Fruit fly (Drosophila melanogaster) whole organism, wandering third instar larva: ENCODE measurements around the gene Rtnl1.

Source experiments
- Abd-B ChIP-seq: fragments of >200 bp; optimal IDR thresholded peaks from 2 replicates; lab custom pipeline; 2017; ENCODE audit warnings: missing biosample characterization, missing genetic modification characterization
- CG32264 ChIP-seq: fragments of 200-800 bp; sonication (Bioruptor generic); optimal IDR thresholded peaks from 2 replicates; lab custom pipeline; 2016; ENCODE audit warnings: missing biosample characterization, missing genetic modification characterization
- CG9705 ChIP-seq: fragments of 200-800 bp; sonication (Bioruptor generic); optimal IDR thresholded peaks from 2 replicates; lab custom pipeline; 2018; ENCODE audit warnings: missing biosample characterization, mild to moderate bottlenecking, missing genetic modification characterization
- CrebA ChIP-seq: fragments of 200-800 bp; sonication (Bioruptor generic); optimal IDR thresholded peaks from 2 replicates; lab custom pipeline; 2016; ENCODE audit warnings: missing biosample characterization, mild to moderate bottlenecking, missing genetic modification characterization, borderline replicate concordance
- Dfd ChIP-seq: fragments of >200 bp; optimal IDR thresholded peaks from 2 replicates; lab custom pipeline; 2017; ENCODE audit warnings: missing biosample characterization, missing genetic modification characterization
- Dif ChIP-seq: fragments of 200-275, 200-300 bp; sonication (Bioruptor generic); optimal IDR thresholded peaks from 2 replicates; lab custom pipeline; 2018; ENCODE audit warnings: missing biosample characterization, missing genetic modification characterization; ENCODE audit not compliant: partially characterized antibody
- GATAd ChIP-seq: sonication (Bioruptor generic); optimal IDR thresholded peaks from 2 replicates; lab custom pipeline; 2016; ENCODE audit warnings: missing biosample characterization, missing genetic modification characterization
- HLH106 ChIP-seq: fragments of 200-800 bp; optimal IDR thresholded peaks from 3 replicates; lab custom pipeline; 2019; ENCODE audit warnings: missing biosample characterization, mild to moderate bottlenecking, missing genetic modification characterization, moderate library complexity
- Hnf4 ChIP-seq: fragments of 200-800 bp; sonication (Bioruptor generic); optimal IDR thresholded peaks from 2 replicates; lab custom pipeline; 2016; ENCODE audit warnings: missing biosample characterization, mild to moderate bottlenecking, missing genetic modification characterization
- Myc ChIP-seq: fragments of >200 bp; optimal IDR thresholded peaks from 2 replicates; lab custom pipeline; 2017
- N ChIP-seq: fragments of >200 bp; optimal IDR thresholded peaks from 2 replicates; lab custom pipeline; 2018; ENCODE audit warnings: missing biosample characterization, missing external identifiers, missing genetic modification characterization
- OdsH ChIP-seq: fragments of 200-800 bp; sonication (Bioruptor generic); optimal IDR thresholded peaks from 2 replicates; lab custom pipeline; 2016; ENCODE audit warnings: missing biosample characterization, mild to moderate bottlenecking, missing genetic modification characterization
- Rel ChIP-seq, 2 experiments: fragments of 200-800 bp; sonication (Bioruptor generic) in 1 of 2; optimal IDR thresholded peaks; 2 replicates in 1 of 2; 3 replicates in 1 of 2; lab custom pipeline; 2016 to 2019; ENCODE audit warnings: mild to moderate bottlenecking in 2 of 2, missing biosample characterization in 2 of 2, missing genetic modification characterization in 2 of 2, moderate library complexity in 1 of 2
- Sp1 ChIP-seq: fragments of 200-800 bp; sonication (Bioruptor generic); optimal IDR thresholded peaks from 3 replicates; lab custom pipeline; 2019; ENCODE audit warnings: missing biosample characterization, mild to moderate bottlenecking, missing genetic modification characterization, moderate library complexity
- Vsx2 ChIP-seq: fragments of 200-300, 225-300 bp; sonication (Bioruptor generic); optimal IDR thresholded peaks from 2 replicates; lab custom pipeline; 2018; ENCODE audit warnings: missing biosample characterization, missing genetic modification characterization; ENCODE audit not compliant: partially characterized antibody
- br ChIP-seq: fragments of 200-800 bp; sonication (Bioruptor generic); optimal IDR thresholded peaks from 2 replicates; lab custom pipeline; 2016; ENCODE audit warnings: missing biosample characterization, missing genetic modification characterization
- dl ChIP-seq, 2 experiments: fragments of 175-275, 200-275 bp in 1 of 2; fragments of 200-275 bp in 1 of 2; sonication (Bioruptor generic); optimal IDR thresholded peaks; lab custom pipeline; 2018; ENCODE audit warnings: mild to moderate bottlenecking in 2 of 2, missing biosample characterization in 2 of 2, missing genetic modification characterization in 2 of 2, moderate library complexity in 2 of 2; ENCODE audit not compliant: partially characterized antibody in 2 of 2, insufficient read depth in 1 of 2
- dsf ChIP-seq: sonication (Bioruptor generic); optimal IDR thresholded peaks from 2 replicates; lab custom pipeline; 2016; ENCODE audit warnings: missing biosample characterization, missing genetic modification characterization, borderline replicate concordance
- ey ChIP-seq: fragments of 200-800 bp; sonication (Bioruptor generic); optimal IDR thresholded peaks from 2 replicates; lab custom pipeline; 2016; ENCODE audit warnings: missing biosample characterization, missing genetic modification characterization
- fru ChIP-seq: fragments of 200-800 bp; sonication (Bioruptor generic); optimal IDR thresholded peaks from 3 replicates; lab custom pipeline; 2016; ENCODE audit warnings: missing biosample characterization, mild to moderate bottlenecking, missing genetic modification characterization
- h ChIP-seq: fragments of 200-800 bp; sonication (Bioruptor generic); optimal IDR thresholded peaks from 3 replicates; lab custom pipeline; 2016; ENCODE audit warnings: missing biosample characterization, mild to moderate bottlenecking, missing genetic modification characterization
- jim ChIP-seq: fragments of 175-275, 200-325 bp; sonication (Bioruptor generic); optimal IDR thresholded peaks from 2 replicates; lab custom pipeline; 2016; ENCODE audit warnings: missing biosample characterization, mild to moderate bottlenecking, missing genetic modification characterization
- lola ChIP-seq: fragments of >200 bp; optimal IDR thresholded peaks from 2 replicates; lab custom pipeline; 2017; ENCODE audit warnings: missing biosample characterization, missing genetic modification characterization
- pan ChIP-seq: fragments of >200 bp; optimal IDR thresholded peaks from 2 replicates; lab custom pipeline; 2017
- psq ChIP-seq: fragments of 200-800 bp; sonication (Bioruptor generic); optimal IDR thresholded peaks from 3 replicates; lab custom pipeline; 2017; ENCODE audit warnings: missing biosample characterization, mild to moderate bottlenecking, missing genetic modification characterization, moderate library complexity
- rgr ChIP-seq: fragments of 200-800 bp; sonication (Bioruptor generic); optimal IDR thresholded peaks from 3 replicates; lab custom pipeline; 2016; ENCODE audit warnings: missing biosample characterization, mild to moderate bottlenecking, missing genetic modification characterization
- sage ChIP-seq: fragments of 200-800 bp; sonication (Bioruptor generic); optimal IDR thresholded peaks from 2 replicates; lab custom pipeline; 2016; ENCODE audit warnings: missing biosample characterization, mild to moderate bottlenecking, missing genetic modification characterization
- sv ChIP-seq: fragments of 200-800 bp; sonication (Bioruptor generic); optimal IDR thresholded peaks from 3 replicates; lab custom pipeline; 2016; ENCODE audit warnings: missing biosample characterization, missing genetic modification characterization
- woc ChIP-seq: sonication (Bioruptor generic); optimal IDR thresholded peaks from 2 replicates; lab custom pipeline; 2016; ENCODE audit warnings: missing biosample characterization, mild to moderate bottlenecking, missing genetic modification characterization

Rtnl1 gene

dm6 chr2L:5029049-5029808, 19.7 kb upstream of the Rtnl1 start, which contains the start of gene Col4a1:
TSS of gene Col4a1 (plus strand) at chr2L:5029609.
- TF ChIP-seq dl (GFP tag; optimal IDR thresholded peaks at IDR 0.05; lab: Kevin White, UChicago; ENCODE audit: insufficient read depth in 1 of 2, partially characterized antibody in 2 of 2) (no peak), Rel (GFP tag; optimal IDR thresholded peaks at IDR 0.05; lab: Kevin White, UChicago) (no peak), Rel (tag; optimal IDR thresholded peaks at IDR 0.05; lab: Kevin White, UChicago) (peak; percentile 2), lola (GFP tag; lab: Kevin White, UChicago) (no peak), woc (GFP tag; lab: Kevin White, UChicago) (no peak), CrebA (no peak), Sp1 (GFP tag; lab: Kevin White, UChicago) (no peak)

dm6 chr2L:5028091-5028490, 18.6 kb upstream of the Rtnl1 start, which contains the start of gene vkg:
TSS of gene vkg (minus strand) at chr2L:5028191.
- no peak for TF ChIP-seq sv (GFP tag; lab: Kevin White, UChicago)
- no peak for TF ChIP-seq CG32264 (GFP tag; lab: Kevin White, UChicago)
- TF ChIP-seq sage (GFP tag; lab: Kevin White, UChicago), result no peak
- TF ChIP-seq dl (GFP tag; optimal IDR thresholded peaks at IDR 0.05; lab: Kevin White, UChicago; ENCODE audit: insufficient read depth in 1 of 2, partially characterized antibody in 2 of 2), result no peak
- no peak for TF ChIP-seq psq
- TF ChIP-seq HLH106 (tag; lab: Kevin White, UChicago), result no peak
- TF ChIP-seq OdsH (GFP tag; lab: Kevin White, UChicago), result no peak
- no peak for TF ChIP-seq h (GFP tag; lab: Kevin White, UChicago)
- TF ChIP-seq Abd-B, result no peak
- no peak for TF ChIP-seq Dfd (GFP tag; lab: Kevin White, UChicago)
- no peak for TF ChIP-seq Vsx2 (GFP tag; lab: Kevin White, UChicago)
- TF ChIP-seq Dif (GFP tag; lab: Kevin White, UChicago), result no peak
- TF ChIP-seq Sp1 (GFP tag; lab: Kevin White, UChicago), result no peak
- TF ChIP-seq dsf (GFP tag; lab: Kevin White, UChicago), result no peak
- TF ChIP-seq br, result no peak
- no peak for TF ChIP-seq ey
- TF ChIP-seq GATAd (GFP tag; lab: Kevin White, UChicago), result no peak

dm6 chr2L:5027321-5028069, 18.0 kb upstream of the Rtnl1 start:
- no peak for TF ChIP-seq Sp1 (GFP tag; lab: Kevin White, UChicago)
- TF ChIP-seq ey, result no peak
- no peak for TF ChIP-seq sv (GFP tag; lab: Kevin White, UChicago)
- TF ChIP-seq br, result no peak
- no peak for TF ChIP-seq fru
- no peak for TF ChIP-seq Myc
- no peak for TF ChIP-seq Rel (GFP tag; optimal IDR thresholded peaks at IDR 0.05; lab: Kevin White, UChicago)
- peak; percentile 10 for TF ChIP-seq Rel (tag; optimal IDR thresholded peaks at IDR 0.05; lab: Kevin White, UChicago)

dm6 chr2L:5025557-5025956, 16.0 kb upstream of the Rtnl1 start:
- TF ChIP-seq Dif (GFP tag; lab: Kevin White, UChicago), result no peak
- no peak for TF ChIP-seq N (GFP tag; lab: Kevin White, UChicago)
- no peak for TF ChIP-seq ey
- TF ChIP-seq woc (GFP tag; lab: Kevin White, UChicago), result no peak
- TF ChIP-seq Abd-B, result no peak
- no peak for TF ChIP-seq jim
- TF ChIP-seq pan (lab: Kevin White, UChicago), result no peak
- no peak for TF ChIP-seq OdsH (GFP tag; lab: Kevin White, UChicago)
- TF ChIP-seq h (GFP tag; lab: Kevin White, UChicago), result no peak
- TF ChIP-seq CrebA, result no peak
- no peak for TF ChIP-seq psq
- no peak for TF ChIP-seq Rel (GFP tag; optimal IDR thresholded peaks at IDR 0.05; lab: Kevin White, UChicago)
- no peak for TF ChIP-seq Rel (tag; optimal IDR thresholded peaks at IDR 0.05; lab: Kevin White, UChicago)
- no peak for TF ChIP-seq br
- TF ChIP-seq, all 38 proteins: peak for 0

- TF ChIP-seq CG9705, result no peak
- no peak for TF ChIP-seq ey
- no peak for TF ChIP-seq Hnf4 (GFP tag; lab: Kevin White, UChicago)
- no peak for TF ChIP-seq br
- TF ChIP-seq sv (GFP tag; lab: Kevin White, UChicago), result no peak
- no peak for TF ChIP-seq rgr
- TF ChIP-seq OdsH (GFP tag; lab: Kevin White, UChicago), result no peak
- no peak for TF ChIP-seq woc (GFP tag; lab: Kevin White, UChicago)
Measured at dm6 chr2L:5022602-5023001, 13.1 kb upstream of the Rtnl1 start.
